Worm (Caenorhabditis elegans) whole organism, L4/young adult: ENCODE data around the gene T25B9.9.

Source experiments
- W03F9.2 ChIP-seq: fragments of 150-350 bp; optimal IDR thresholded peaks from 2 replicates; lab custom pipeline; 2014; ENCODE audit warnings: missing biosample characterization, missing genetic modification characterization
- dao-5 ChIP-seq: sonication (generic microtip); optimal IDR thresholded peaks from 2 replicates; lab custom pipeline; 2016; ENCODE audit warnings: missing genotype, missing genetic modification characterization, moderate library complexity, missing compliant biosample characterization
- him-1 ChIP-seq: sonication (generic microtip); optimal IDR thresholded peaks from 2 replicates; lab custom pipeline; 2016; ENCODE audit warnings: missing genotype, missing genetic modification reagents, missing genetic modification characterization, missing compliant biosample characterization

T25B9.9 gene

DNA sequence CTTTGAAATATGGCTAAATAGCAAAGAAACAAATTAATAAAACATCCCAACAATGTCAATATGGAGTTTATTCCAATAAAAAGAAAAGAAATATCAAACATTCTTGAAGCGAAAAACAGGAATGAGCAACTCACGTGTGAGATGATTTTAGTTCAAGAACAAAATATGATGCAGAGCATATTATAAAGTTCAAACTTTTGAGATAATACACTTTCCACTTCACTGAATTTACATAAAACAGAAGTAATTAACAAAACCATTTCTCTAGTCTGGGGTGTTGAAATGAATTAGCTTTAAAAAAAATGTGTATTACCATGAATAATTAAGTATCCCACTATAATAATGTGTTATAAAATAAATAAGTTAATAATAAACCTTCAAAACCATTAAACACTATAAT is 17.3 kb downstream of the T25B9.9 start, which contains the start of gene srd-7:
Gene srd-7 (minus strand): TSS at position 101 of the 400 bp plus-strand sequence.
- no peak for TF ChIP-seq him-1 (tag; lab: Kevin White, UChicago)
- no peak for TF ChIP-seq dao-5 (tag; lab: Kevin White, UChicago)
- TF ChIP-seq W03F9.2: no peak

ce11 chrIV:10790353-10790752 is 20.9 kb downstream of the T25B9.9 start, which contains the start of gene pept-2:
Gene pept-2, plus strand, starts transcription at chrIV:10790653.
- TF ChIP-seq dao-5 (tag; lab: Kevin White, UChicago) (no peak), W03F9.2 (no peak), him-1 (tag; lab: Kevin White, UChicago) (no peak)

ce11 chrIV:10795678-10796077 is 26.2 kb downstream of the T25B9.9 start:
- TF ChIP-seq W03F9.2 (no peak), dao-5 (tag; lab: Kevin White, UChicago) (no peak), him-1 (tag; lab: Kevin White, UChicago) (no peak)

- TF ChIP-seq him-1 (tag; lab: Kevin White, UChicago) (no peak), dao-5 (tag; lab: Kevin White, UChicago) (no peak), W03F9.2 (no peak)
Measured at ce11 chrIV:10796707-10797106, 27.3 kb downstream of the T25B9.9 start.

DNA sequence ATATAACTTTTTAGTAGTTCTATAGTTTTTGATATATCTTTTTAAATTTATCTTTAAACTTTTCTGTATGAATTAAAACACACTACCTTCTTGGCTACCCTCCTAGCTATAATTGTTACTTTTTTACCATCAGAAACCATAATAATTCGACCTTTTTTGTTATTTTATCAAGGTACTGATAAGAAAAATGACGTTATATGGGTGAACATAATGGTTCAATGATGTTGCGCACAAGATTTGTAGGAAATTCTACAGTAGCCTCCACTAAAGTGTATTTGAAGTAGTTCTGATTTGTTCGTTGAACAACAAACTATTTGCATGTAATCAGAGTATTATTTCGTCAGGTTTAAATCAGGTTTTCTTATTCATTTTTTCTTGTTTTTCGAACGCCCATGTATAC is 29.2 kb downstream of the T25B9.9 start:
- TF ChIP-seq dao-5 (tag; lab: Kevin White, UChicago) (no peak), W03F9.2 (no peak), him-1 (tag; lab: Kevin White, UChicago) (no peak)

DNA sequence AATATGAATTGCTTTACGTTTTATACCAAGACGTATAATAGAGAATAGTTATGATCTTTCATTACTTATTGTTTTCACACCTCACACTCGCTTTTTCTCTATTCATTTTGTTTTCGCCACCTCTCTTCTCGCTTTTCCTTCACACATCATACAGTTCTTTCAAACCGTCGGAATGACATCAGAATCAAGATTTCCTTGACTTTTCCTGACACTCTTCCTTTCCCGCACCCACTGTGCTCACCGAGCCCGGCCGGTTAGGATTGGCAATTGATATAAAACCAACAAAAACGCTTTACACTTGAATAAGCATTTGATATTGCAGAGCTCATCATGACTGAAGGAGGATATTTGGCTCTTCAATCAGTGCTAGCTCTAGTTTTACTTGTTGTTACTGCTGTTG is 29.9 kb downstream of the T25B9.9 start, which contains the start of gene zipt-2.1:
Gene zipt-2.1 (plus strand): TSS at position 301 of the 400 bp plus-strand sequence.
- TF ChIP-seq W03F9.2: no peak
- TF ChIP-seq dao-5 (tag; lab: Kevin White, UChicago): no peak
- TF ChIP-seq him-1 (tag; lab: Kevin White, UChicago): no peak

- TF ChIP-seq W03F9.2 (no peak), dao-5 (tag; lab: Kevin White, UChicago) (no peak), him-1 (tag; lab: Kevin White, UChicago) (no peak)
Measured at ce11 chrIV:10803973-10804372, 34.5 kb downstream of the T25B9.9 start.

ce11 chrIV:10810820-10811219 is 41.4 kb downstream of the T25B9.9 start:
- no peak for TF ChIP-seq W03F9.2
- no peak for TF ChIP-seq him-1 (tag; lab: Kevin White, UChicago)
- TF ChIP-seq dao-5 (tag; lab: Kevin White, UChicago): no peak

DNA sequence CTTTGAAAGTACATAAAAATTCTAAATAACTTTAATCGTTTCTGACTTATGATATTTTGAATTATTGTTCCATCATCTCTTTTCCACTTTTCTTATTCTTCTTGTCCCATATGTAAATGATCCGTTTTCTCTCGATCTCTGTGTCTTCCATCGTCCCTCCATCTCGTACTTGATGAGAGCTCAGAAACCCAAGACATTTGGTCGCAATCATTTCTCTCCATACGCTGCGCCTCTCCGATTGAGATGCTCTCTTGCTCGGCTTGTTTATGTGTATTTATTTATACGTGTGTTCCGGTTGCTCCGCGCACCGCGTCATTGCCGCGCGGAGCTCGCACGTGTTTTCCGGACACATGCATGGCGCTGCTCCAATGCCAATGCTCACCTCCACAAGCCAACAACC is 41.9 kb downstream of the T25B9.9 start:
- TF ChIP-seq dao-5 (tag; lab: Kevin White, UChicago) (no peak), W03F9.2 (no peak), him-1 (tag; lab: Kevin White, UChicago) (no peak)

DNA sequence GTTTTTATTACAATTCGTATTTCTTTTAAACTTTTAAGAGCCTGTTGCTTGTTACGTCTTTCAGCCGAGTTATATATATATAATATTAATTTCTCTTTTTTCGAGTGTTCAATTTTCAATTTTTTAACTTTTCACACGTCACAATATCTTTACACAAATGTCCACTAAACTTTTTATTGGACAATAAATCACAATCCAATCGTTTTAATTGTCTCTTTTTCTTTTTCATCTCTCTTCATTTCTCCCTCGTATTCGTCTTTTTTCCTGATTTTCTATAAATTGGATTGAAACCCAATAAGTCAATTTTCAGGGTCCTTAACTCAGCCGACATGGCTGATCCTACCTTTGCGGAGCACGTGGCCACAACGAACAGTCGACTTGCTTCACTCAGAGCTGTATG is 42.6 kb downstream of the T25B9.9 start, which contains the start of gene miz-1:
Gene miz-1 (plus strand): TSS at position 301 of the 400 bp plus-strand sequence.
- TF ChIP-seq dao-5 (tag; lab: Kevin White, UChicago) (no peak), W03F9.2 (no peak), him-1 (tag; lab: Kevin White, UChicago) (no peak)

- TF ChIP-seq him-1 (tag; lab: Kevin White, UChicago) (no peak), W03F9.2 (no peak), dao-5 (tag; lab: Kevin White, UChicago) (no peak)
Measured at ce11 chrIV:10815950-10816349, 46.5 kb downstream of the T25B9.9 start.

ce11 chrIV:10817030-10817429 is 47.6 kb downstream of the T25B9.9 start:
- TF ChIP-seq W03F9.2: no peak
- TF ChIP-seq him-1 (tag; lab: Kevin White, UChicago): no peak
- no peak for TF ChIP-seq dao-5 (tag; lab: Kevin White, UChicago)

DNA sequence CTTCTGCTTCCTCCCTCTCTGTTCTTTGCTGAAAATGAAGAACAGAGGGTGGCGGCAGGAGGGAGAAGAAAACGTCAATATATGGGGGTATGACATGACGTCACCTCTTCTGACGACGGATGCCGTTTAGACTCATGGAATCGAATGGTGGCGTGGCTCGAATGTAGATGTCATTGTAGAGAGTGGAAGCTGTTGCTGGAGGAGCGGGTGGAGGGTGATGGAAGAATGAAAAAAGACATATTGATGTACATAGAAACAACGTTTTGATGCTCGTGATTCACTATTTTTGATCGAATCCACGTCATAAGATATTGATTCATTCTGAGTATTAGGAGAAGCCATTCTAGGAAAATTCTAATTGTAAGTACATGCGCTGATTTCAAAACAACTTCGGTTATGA is 49.6 kb downstream of the T25B9.9 start:
- no peak for TF ChIP-seq W03F9.2
- no peak for TF ChIP-seq dao-5 (tag; lab: Kevin White, UChicago)
- TF ChIP-seq him-1 (tag; lab: Kevin White, UChicago): no peak

- no peak for TF ChIP-seq W03F9.2
- TF ChIP-seq him-1 (tag; lab: Kevin White, UChicago): no peak
- TF ChIP-seq dao-5 (tag; lab: Kevin White, UChicago): no peak
Measured at ce11 chrIV:10820114-10820513, 50.7 kb downstream of the T25B9.9 start.
